Worm (Caenorhabditis elegans) whole organism, mixed stage, embryonic: ENCODE results near the gene F36A4.2.

Experiments used
- bed-3 ChIP-seq: fragments of 200-800 bp; sonication (Bioruptor generic); optimal IDR thresholded peaks from 3 replicates; lab custom pipeline; 2018; ENCODE audit warnings: mild to moderate bottlenecking, missing genetic modification characterization, moderate library complexity, missing compliant biosample characterization
- blmp-1 ChIP-seq: fragments of 150-350 bp; optimal IDR thresholded peaks from 2 replicates; lab custom pipeline; 2014; ENCODE audit warnings: missing biosample characterization, missing genetic modification characterization
- ces-1 ChIP-seq: fragments of 150-350 bp; optimal IDR thresholded peaks from 2 replicates; lab custom pipeline; 2014; ENCODE audit warnings: missing biosample characterization, missing genetic modification reagents, missing genetic modification characterization
- elt-3 ChIP-seq: fragments of 150-350 bp; optimal IDR thresholded peaks from 2 replicates; lab custom pipeline; 2014; ENCODE audit warnings: missing biosample characterization, missing genetic modification characterization
- hlh-1 ChIP-seq: fragments of 150-350 bp; optimal IDR thresholded peaks from 2 replicates; lab custom pipeline; 2014; ENCODE audit warnings: missing biosample characterization, missing genetic modification reagents, missing genetic modification characterization
- lsy-2 ChIP-seq: fragments of 150-350 bp; optimal IDR thresholded peaks from 2 replicates; lab custom pipeline; 2014; ENCODE audit warnings: missing biosample characterization, missing genetic modification characterization
- nhr-237 ChIP-seq: fragments of 150-350 bp; optimal IDR thresholded peaks from 2 replicates; lab custom pipeline; 2014; ENCODE audit warnings: missing biosample characterization, missing genetic modification characterization
- nhr-76 ChIP-seq: sonication (generic microtip); optimal IDR thresholded peaks from 2 replicates; lab custom pipeline; 2017; ENCODE audit warnings: missing biosample characterization, missing genetic modification characterization
- pha-4 ChIP-seq: fragments of 150-350 bp; optimal IDR thresholded peaks from 2 replicates; lab custom pipeline; 2018; ENCODE audit warnings: missing biosample characterization, missing genetic modification reagents, missing genetic modification characterization
- snpc-4 ChIP-seq: fragments of 150-350 bp; optimal IDR thresholded peaks from 2 replicates; lab custom pipeline; 2014; ENCODE audit warnings: missing biosample characterization, missing genetic modification characterization
- unc-62 ChIP-seq: fragments of 150-350 bp; optimal IDR thresholded peaks from 2 replicates; lab custom pipeline; 2014; ENCODE audit warnings: missing biosample characterization, missing genetic modification reagents, missing genetic modification characterization
- ztf-11 ChIP-seq: fragments of 150-350 bp; optimal IDR thresholded peaks from 2 replicates; lab custom pipeline; 2014; ENCODE audit warnings: missing biosample characterization, missing genetic modification characterization

- TF ChIP-seq blmp-1 (tag; lab: Kevin White, UChicago) (no peak), hlh-1 (tag; lab: Kevin White, UChicago) (no peak), lsy-2 (tag; lab: Kevin White, UChicago) (no peak), bed-3 (GFP tag; lab: Kevin White, UChicago) (no peak), pha-4 (tag; lab: Kevin White, UChicago) (no peak), elt-3 (tag; lab: Kevin White, UChicago) (no peak), ztf-11 (tag; lab: Kevin White, UChicago) (no peak), nhr-76 (tag; lab: Kevin White, UChicago) (no peak), unc-62 (GFP tag; lab: Kevin White, UChicago) (no peak), ces-1 (no peak), snpc-4 (tag; lab: Kevin White, UChicago) (no peak), nhr-237 (tag; lab: Kevin White, UChicago) (no peak)
Measured at ce11 chrIV:4247770-4248169, 23.3 kb upstream of the F36A4.2 start, which contains the start of gene ama-1.
